Worm (Caenorhabditis elegans): ENCODE results near the gene T11F9.1.

Gene T11F9.1

DNA sequence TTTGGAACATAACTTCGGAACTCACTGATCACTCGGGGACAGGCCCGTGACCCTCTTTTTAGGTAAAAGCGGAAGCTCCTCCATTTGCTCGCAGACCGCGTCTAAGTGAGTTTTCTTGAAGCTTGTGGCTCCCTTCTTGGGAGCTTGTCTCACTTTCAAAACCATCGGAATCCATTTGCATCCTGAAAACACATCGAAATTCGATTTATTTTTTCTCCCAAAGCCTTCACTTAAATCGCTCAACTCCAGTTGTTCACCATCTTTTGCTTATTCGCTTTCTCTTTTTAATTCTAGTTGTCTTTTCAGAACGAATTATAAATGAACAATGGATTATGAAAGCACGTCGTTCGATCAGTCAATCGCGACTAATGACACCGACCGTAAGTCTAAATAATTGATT is at the start of gene T11F9.1:
TSS of gene T11F9.1 (plus strand) at position 301 of the 400 bp plus-strand sequence.
- TF ChIP-seq pag-3 (tag; optimal IDR thresholded peaks at IDR 0.05; ENCODE audit: borderline replicate concordance, insufficient read depth): no peak
- peak; percentile 51 for TF ChIP-seq lin-14 (GFP tag; optimal IDR thresholded peaks at IDR 0.05)
- no peak for TF ChIP-seq ets-5 (GFP tag; IDR thresholded peaks at IDR 0.05)
- TF ChIP-seq ama-1 (optimal IDR thresholded peaks at IDR 0.05): no peak

ce11 chrV:11410902-11411561 is 48.3 kb upstream of the T11F9.1 start, which contains the start of the genes K03B8.8 and grl-3:
Gene K03B8.8 (minus strand): TSS chrV:11411002.
Gene grl-3 (plus strand): TSS chrV:11411511.
- TF ChIP-seq nhr-77 (tag; optimal IDR thresholded peaks at IDR 0.05) (no peak), C34B4.2 (tag; optimal IDR thresholded peaks at IDR 0.05) (no peak), snu-23 (GFP tag; optimal IDR thresholded peaks at IDR 0.05) (no peak), nhr-71 (tag; optimal IDR thresholded peaks at IDR 0.05) (no peak), pax-3 (tag; optimal IDR thresholded peaks at IDR 0.05) (no peak), ceh-63 (GFP tag; optimal IDR thresholded peaks at IDR 0.05) (no peak), mef-2 (tag; optimal IDR thresholded peaks at IDR 0.05) (no peak), ama-1 (optimal IDR thresholded peaks at IDR 0.05) (no peak), unc-130 (tag; optimal IDR thresholded peaks at IDR 0.05) (no peak), nhr-11 (tag; optimal IDR thresholded peaks at IDR 0.05) (no peak), ztf-4 (tag; optimal IDR thresholded peaks at IDR 0.05) (no peak), unc-86 (tag; optimal IDR thresholded peaks at IDR 0.05) (no peak)

DNA sequence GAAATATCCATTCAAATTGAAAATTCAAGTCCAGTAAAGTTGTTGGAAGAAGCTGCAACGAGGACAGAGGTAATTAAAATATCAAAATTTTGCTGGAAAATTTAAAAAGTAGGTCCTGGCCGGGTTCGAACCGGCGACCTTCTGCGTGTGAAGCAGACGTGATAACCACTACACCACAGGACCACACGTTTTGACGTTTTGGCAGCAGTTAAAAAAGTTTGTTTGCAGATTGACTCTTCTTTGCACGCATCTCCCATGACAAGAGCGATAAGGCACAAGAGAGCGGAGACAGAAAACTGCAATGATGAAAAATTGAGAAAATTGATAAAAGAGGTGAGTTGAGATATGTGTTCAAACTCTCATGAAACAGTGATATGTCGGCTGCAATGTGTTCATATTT is 47.2 kb upstream of the T11F9.1 start:
- TF ChIP-seq C16A3.4 (tag; optimal IDR thresholded peaks at IDR 0.05) (peak; percentile 19), unc-98 (GFP tag; IDR thresholded peaks at IDR 0.05) (peak; percentile 43), snpc-4 (tag; optimal IDR thresholded peaks at IDR 0.05) (peak; percentile 32), mep-1 (tag; optimal IDR thresholded peaks at IDR 0.05) (peak; percentile 35), nhr-76 (tag; optimal IDR thresholded peaks at IDR 0.05) (no peak), skn-1 (tag; optimal IDR thresholded peaks at IDR 0.05) (peak; percentile 33), mdl-1 (tag; optimal IDR thresholded peaks at IDR 0.05) (peak in 1 of 2 experiments; percentile 59), elt-3 (tag; optimal IDR thresholded peaks at IDR 0.05) (peak in 2 of 6 experiments; percentile 19 to 23), unc-130 (tag; optimal IDR thresholded peaks at IDR 0.05) (peak; percentile 41), ces-1 (GFP tag; optimal IDR thresholded peaks at IDR 0.05) (no peak), lin-35 (GFP tag; optimal IDR thresholded peaks at IDR 0.05) (peak in 1 of 2 experiments; percentile 81), elt-2 (tag; optimal IDR thresholded peaks at IDR 0.05) (peak; percentile 72), snu-23 (GFP tag; optimal IDR thresholded peaks at IDR 0.05) (peak; percentile 74), aly-2 (tag; optimal IDR thresholded peaks at IDR 0.05) (no peak), ceh-82 (tag; optimal IDR thresholded peaks at IDR 0.05) (peak in 1 of 3 experiments; percentile 3), unc-62 (GFP tag; optimal IDR thresholded peaks at IDR 0.05) (no peak), fkh-4 (tag; optimal IDR thresholded peaks at IDR 0.05; ENCODE audit: borderline replicate concordance) (no peak), nhr-90 (tag; optimal IDR thresholded peaks at IDR 0.05; ENCODE audit: poor library complexity) (peak; percentile 61), C04F5.9 (tag; optimal IDR thresholded peaks at IDR 0.05) (no peak), rnt-1 (tag; optimal IDR thresholded peaks at IDR 0.05) (peak; percentile 71), mef-2 (tag; optimal IDR thresholded peaks at IDR 0.05) (no peak), lin-14 (GFP tag; optimal IDR thresholded peaks at IDR 0.05) (peak; percentile 68), nhr-85 (tag) (peak; percentile 78), lsy-2 (tag; optimal IDR thresholded peaks at IDR 0.05) (no peak), xbp-1 (tag; optimal IDR thresholded peaks at IDR 0.05) (peak; percentile 6), efl-1 (optimal IDR thresholded peaks at IDR 0.05) (peak; percentile 11 to 46), efl-1 (GFP tag; optimal IDR thresholded peaks at IDR 0.05 in 1 of 2) (peak; percentile 23 to 93), lin-13 (GFP tag; optimal IDR thresholded peaks at IDR 0.05) (no peak), nhr-20 (tag; optimal IDR thresholded peaks at IDR 0.05) (peak; percentile 72), nhr-77 (tag; optimal IDR thresholded peaks at IDR 0.05) (peak; percentile 51), nhr-71 (tag; optimal IDR thresholded peaks at IDR 0.05) (peak; percentile 71), swsn-7 (tag; optimal IDR thresholded peaks at IDR 0.05) (peak; percentile 42), dpl-1 (GFP tag; optimal IDR thresholded peaks at IDR 0.05) (peak; percentile 16 to 31 (median 20)), sup-37 (GFP tag; optimal IDR thresholded peaks at IDR 0.05) (peak; percentile 9), nhr-19 (GFP tag; conservative IDR thresholded peaks at IDR 0.05) (peak; percentile 73)

All from whole organism, L1 larva.